Worm (Caenorhabditis elegans) whole organism, early embryonic: ENCODE measurements around the gene C06G4.6.

Source experiments
- B0310.2 ChIP-seq: sonication (generic microtip); optimal IDR thresholded peaks from 2 replicates; lab custom pipeline; 2016; ENCODE audit warnings: mild to moderate bottlenecking, missing genetic modification characterization, missing compliant biosample characterization
- F13C5.2 ChIP-seq: sonication (generic microtip); optimal IDR thresholded peaks from 2 replicates; lab custom pipeline; 2017; ENCODE audit warnings: mild to moderate bottlenecking, missing genetic modification characterization, inconsistent platforms, missing compliant biosample characterization
- aly-1 ChIP-seq: sonication (generic microtip); optimal IDR thresholded peaks from 2 replicates; lab custom pipeline; 2016; ENCODE audit warnings: missing genetic modification characterization, missing compliant biosample characterization
- ama-1 ChIP-seq: fragments of 150-350 bp; optimal IDR thresholded peaks from 2 replicates; lab custom pipeline; 2014
- ceh-13 ChIP-seq: fragments of 200-800 bp; sonication (Bioruptor generic); optimal IDR thresholded peaks from 2 replicates; lab custom pipeline; 2018; ENCODE audit warnings: mild to moderate bottlenecking, missing genetic modification characterization, missing compliant biosample characterization
- flt-1 ChIP-seq: fragments of 200-800 bp; sonication (Bioruptor generic); IDR thresholded peaks from 2 replicates; pipeline ENCODE4 v1.3.6; 2022; ENCODE audit warnings: missing genetic modification characterization, missing compliant biosample characterization
- hnd-1 ChIP-seq: sonication (generic microtip); optimal IDR thresholded peaks from 2 replicates; lab custom pipeline; 2016; ENCODE audit warnings: missing genetic modification characterization, missing compliant biosample characterization
- tbx-11 ChIP-seq: fragments of 200-800 bp; sonication (Bioruptor generic); IDR thresholded peaks from 2 replicates; pipeline ENCODE4 v1.3.6; 2022; ENCODE audit warnings: missing genetic modification characterization, missing compliant biosample characterization
- tbx-37 ChIP-seq: fragments of 200-800 bp; sonication (Bioruptor generic); conservative IDR thresholded peaks from 2 replicates; pipeline ENCODE4 v1.3.6; 2022; ENCODE audit warnings: missing genetic modification reagents, missing genetic modification characterization, missing compliant biosample characterization
- tra-4 ChIP-seq: sonication (generic microtip); optimal IDR thresholded peaks from 2 replicates; lab custom pipeline; 2017; ENCODE audit warnings: missing genetic modification characterization, missing compliant biosample characterization

DNA sequence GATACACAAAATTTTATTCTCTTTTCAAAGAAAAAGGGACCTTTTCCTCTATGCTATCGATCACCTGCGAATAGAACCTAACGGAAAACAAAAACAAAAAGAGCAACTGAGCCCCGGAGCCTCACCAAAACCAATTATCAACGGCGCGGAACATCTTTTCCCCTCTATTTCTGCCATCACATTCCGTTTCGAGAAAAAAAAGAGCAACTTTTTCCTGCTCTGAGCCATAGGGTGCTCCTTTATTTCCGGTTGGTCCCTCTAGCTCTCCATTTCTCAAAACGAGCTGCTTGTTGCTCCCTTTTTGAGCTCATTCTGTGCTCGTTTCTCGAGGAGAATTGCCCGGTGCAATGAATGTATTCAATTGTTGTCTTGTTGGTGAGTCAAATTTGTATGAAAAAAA is 24.5 kb upstream of the C06G4.6 start, which contains the start of gene clp-1:
- TF ChIP-seq flt-1 (GFP tag; lab: Robert Waterston, UW), result no peak
- no peak for TF ChIP-seq tra-4 (tag; lab: Kevin White, UChicago)
- TF ChIP-seq ceh-13, result no peak
- no peak for TF ChIP-seq F13C5.2 (tag; lab: Kevin White, UChicago)
- TF ChIP-seq tbx-37 (GFP tag; lab: Robert Waterston, UW), result no peak
- TF ChIP-seq ama-1 (lab: Kevin White, UChicago), result no peak
- TF ChIP-seq tbx-11, result no peak
- no peak for TF ChIP-seq B0310.2
- TF ChIP-seq aly-1, result no peak
- TF ChIP-seq hnd-1 (tag; lab: Kevin White, UChicago), result no peak
